Worm (Caenorhabditis elegans): Measurements from ENCODE around the gene unc-32.
A peak's percentile ranks its signal among the peaks of the same experiment; 100 is the strongest.

unc-32 gene

ce11 chrIII:8887184-8887801, 18.1 kb upstream of the unc-32 start, which contains the start of gene famh-136 (continued):
- TF ChIP-seq mxl-3 (GFP tag; optimal IDR thresholded peaks at IDR 0.05) (peak; percentile 41), unc-39 (tag; optimal IDR thresholded peaks at IDR 0.05) (no peak), pqm-1 (tag; optimal IDR thresholded peaks at IDR 0.05) (peak; percentile 65), Y5F2A.4 (GFP tag; optimal IDR thresholded peaks at IDR 0.05) (no peak), zag-1 (tag; optimal IDR thresholded peaks at IDR 0.05) (no peak), ztf-11 (tag; optimal IDR thresholded peaks at IDR 0.05) (no peak), ZK337.2 (GFP tag; IDR thresholded peaks at IDR 0.05) (no peak), nhr-102 (tag; optimal IDR thresholded peaks at IDR 0.05) (peak; percentile 85), hlh-30 (tag; optimal IDR thresholded peaks at IDR 0.05; ENCODE audit: insufficient read depth) (peak; percentile 80), php-3 (GFP tag; IDR thresholded peaks at IDR 0.05) (peak; percentile 56), daf-16 (GFP tag; optimal IDR thresholded peaks at IDR 0.05) (peak; percentile 23 to 78), daf-16 (tag; optimal IDR thresholded peaks at IDR 0.05) (peak; percentile 78), F37D6.2 (tag; optimal IDR thresholded peaks at IDR 0.05) (peak; percentile 72), nhr-42 (GFP tag; IDR thresholded peaks at IDR 0.05) (peak; percentile 64; the same call in 1 of the 2 replicates), daf-12 (tag; optimal IDR thresholded peaks at IDR 0.05) (no peak), lin-1 (GFP tag; IDR thresholded peaks at IDR 0.05) (no peak), lin-13 (GFP tag; optimal IDR thresholded peaks at IDR 0.05) (peak; percentile 83)

- TF ChIP-seq ceh-28 (tag; optimal IDR thresholded peaks at IDR 0.05) = no peak
- no peak for TF ChIP-seq lin-29 (GFP tag; IDR thresholded peaks at IDR 0.05)
- no peak for TF ChIP-seq F49E8.2 (tag; optimal IDR thresholded peaks at IDR 0.05; ENCODE audit: borderline replicate concordance)
- no peak for TF ChIP-seq skn-1 (tag; optimal IDR thresholded peaks at IDR 0.05)
- no peak for TF ChIP-seq F44E2.7 (GFP tag; IDR thresholded peaks at IDR 0.05)
- TF ChIP-seq mdt-29 (GFP tag; IDR thresholded peaks at IDR 0.05) = no peak
- TF ChIP-seq nhr-6 (tag; optimal IDR thresholded peaks at IDR 0.05) = no peak
- TF ChIP-seq ZK337.2 (GFP tag; IDR thresholded peaks at IDR 0.05) = no peak
- no peak for TF ChIP-seq ceh-44 (GFP tag; IDR thresholded peaks at IDR 0.05)
- TF ChIP-seq pha-4 (GFP tag; IDR thresholded peaks at IDR 0.05) = no peak
- TF ChIP-seq pha-4 (tag; optimal IDR thresholded peaks at IDR 0.05) = peak; percentile 69
- no peak for TF ChIP-seq spr-1 (tag; optimal IDR thresholded peaks at IDR 0.05)
- peak; percentile 92 for TF ChIP-seq hlh-30 (tag; optimal IDR thresholded peaks at IDR 0.05; ENCODE audit: insufficient read depth)
- TF ChIP-seq mes-2 (tag; optimal IDR thresholded peaks at IDR 0.05; ENCODE audit: poor library complexity, severe bottlenecking) = peak; percentile 59
- no peak for TF ChIP-seq daf-8 (GFP tag; IDR thresholded peaks at IDR 0.05)
- peak; percentile 31 for TF ChIP-seq rbr-2 (tag; optimal IDR thresholded peaks at IDR 0.05)
- no peak for TF ChIP-seq F10B5.3 (tag; optimal IDR thresholded peaks at IDR 0.05)
- TF ChIP-seq jun-1 (tag; optimal IDR thresholded peaks at IDR 0.05) = no peak
- no peak for TF ChIP-seq hmg-1.1 (GFP tag; IDR thresholded peaks at IDR 0.05)
- TF ChIP-seq aha-1 (tag) = peak; percentile 89
- TF ChIP-seq lin-38 (GFP tag; IDR thresholded peaks at IDR 0.05) = no peak; the same call in 1 of the 2 replicates
- no peak for TF ChIP-seq nhr-237 (tag; optimal IDR thresholded peaks at IDR 0.05)
- no peak for TF ChIP-seq zip-2 (tag; optimal IDR thresholded peaks at IDR 0.05)
- no peak for TF ChIP-seq dmd-9 (GFP tag; IDR thresholded peaks at IDR 0.05)
- peak; percentile 69 for TF ChIP-seq dve-1 (tag; optimal IDR thresholded peaks at IDR 0.05; ENCODE audit: insufficient read depth)
- TF ChIP-seq snpc-1.2 (GFP tag; IDR thresholded peaks at IDR 0.05) = no peak
- TF ChIP-seq tra-1 (GFP tag; IDR thresholded peaks at IDR 0.05) = no peak
- TF ChIP-seq lin-1 (GFP tag; IDR thresholded peaks at IDR 0.05) = no peak
- no peak for TF ChIP-seq T26A8.4 (GFP tag; IDR thresholded peaks at IDR 0.05)
- peak; percentile 25 for TF ChIP-seq lin-13 (GFP tag; optimal IDR thresholded peaks at IDR 0.05)
- TF ChIP-seq set-16 (GFP tag; IDR thresholded peaks at IDR 0.05) = no peak
- TF ChIP-seq madf-9 (GFP tag; conservative IDR thresholded peaks at IDR 0.05) = no peak
- TF ChIP-seq ceh-20 (GFP tag; IDR thresholded peaks at IDR 0.05) = no peak
- TF ChIP-seq mxl-3 (GFP tag; optimal IDR thresholded peaks at IDR 0.05) = peak; percentile 53
- TF ChIP-seq lin-39 (tag; optimal IDR thresholded peaks at IDR 0.05) = no peak
- TF ChIP-seq mdl-1 (tag; optimal IDR thresholded peaks at IDR 0.05) = peak in 1 of 2 experiments; percentile 3
- TF ChIP-seq daf-19 (GFP tag; conservative IDR thresholded peaks at IDR 0.05) = no peak
- TF ChIP-seq spr-3 (GFP tag; optimal IDR thresholded peaks at IDR 0.05) = no peak
Measured at ce11 chrIII:8888956-8889355, 16.5 kb upstream of the unc-32 start, which contains the start of gene ZK637.14. ZK637.14 (minus strand) TSS chrIII:8889156.

Data from whole organism, L4 larva.